Worm (Caenorhabditis elegans): ENCODE measurements around the gene ugt-41.

Gene ugt-41

DNA sequence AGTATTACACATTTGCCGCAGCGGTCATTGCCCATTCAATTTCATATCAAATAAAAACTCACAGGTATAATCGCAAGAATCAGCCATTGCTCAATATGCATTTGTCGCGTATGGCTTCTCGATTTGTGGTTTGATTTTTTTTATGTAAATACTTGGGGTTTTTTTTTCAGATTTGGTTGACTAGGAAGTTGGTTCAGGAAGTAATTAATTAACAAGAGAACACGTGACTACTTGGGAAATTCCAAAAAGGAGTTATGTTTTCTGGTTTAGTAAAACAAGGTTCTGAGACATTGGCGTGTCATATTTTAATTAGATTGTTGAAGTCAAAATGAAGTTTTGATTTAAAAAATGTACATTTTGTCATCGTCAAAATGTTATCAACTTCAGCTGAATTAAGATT is 32.4 kb downstream of the ugt-41 start, which contains the start of gene srx-36:
Gene srx-36 (minus strand): TSS at position 101 of the 400 bp plus-strand sequence.
- no peak for TF ChIP-seq ceh-36 (tag; optimal IDR thresholded peaks at IDR 0.05)
- no peak for TF ChIP-seq hmbx-1 (tag; optimal IDR thresholded peaks at IDR 0.05)
- no peak for TF ChIP-seq ceh-13 (GFP tag; optimal IDR thresholded peaks at IDR 0.05)
- TF ChIP-seq F13C5.2 (tag; optimal IDR thresholded peaks at IDR 0.05) = no peak
- TF ChIP-seq tbx-11 (GFP tag; IDR thresholded peaks at IDR 0.05) = no peak
- TF ChIP-seq ets-7 (tag; optimal IDR thresholded peaks at IDR 0.05) = no peak
- no peak for TF ChIP-seq hmg-4 (GFP tag; optimal IDR thresholded peaks at IDR 0.05)
- no peak for TF ChIP-seq tbx-37 (GFP tag; conservative IDR thresholded peaks at IDR 0.05)
- no peak for TF ChIP-seq scrt-1 (GFP tag; IDR thresholded peaks at IDR 0.05)
- no peak for TF ChIP-seq hnd-1 (tag; optimal IDR thresholded peaks at IDR 0.05)
- TF ChIP-seq pes-1 (GFP tag; IDR thresholded peaks at IDR 0.05) = no peak
- TF ChIP-seq sea-1 (GFP tag; conservative IDR thresholded peaks at IDR 0.05) = no peak
- TF ChIP-seq B0310.2 (tag; optimal IDR thresholded peaks at IDR 0.05) = no peak
- TF ChIP-seq ama-1 (optimal IDR thresholded peaks at IDR 0.05) = no peak
- no peak for TF ChIP-seq aly-1 (tag; optimal IDR thresholded peaks at IDR 0.05)
- TF ChIP-seq flt-1 (GFP tag; IDR thresholded peaks at IDR 0.05) = no peak
- TF ChIP-seq tra-4 (tag; optimal IDR thresholded peaks at IDR 0.05) = no peak

DNA sequence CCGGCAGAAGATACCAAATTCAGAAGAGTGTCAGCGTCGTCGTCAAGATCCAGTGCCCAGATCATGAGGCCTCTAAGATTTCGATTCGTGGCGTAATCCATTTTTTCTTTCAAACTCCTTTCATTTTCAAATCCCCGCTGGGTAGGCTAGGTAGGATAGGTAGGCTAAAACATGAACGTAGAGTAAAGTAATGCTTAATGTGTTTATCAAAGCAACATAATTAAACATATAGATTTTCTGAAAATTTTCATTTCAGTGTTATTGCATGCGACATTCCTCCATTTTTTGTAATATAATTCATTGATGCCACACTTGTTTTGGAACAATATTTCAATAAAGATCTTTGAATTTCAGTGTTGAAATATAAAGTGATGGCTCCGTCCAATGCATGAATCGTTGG is 33.9 kb downstream of the ugt-41 start, which contains the start of gene T01C4.8:
Gene T01C4.8 (minus strand): TSS at position 101 of the 400 bp plus-strand sequence.
- TF ChIP-seq scrt-1 (GFP tag; IDR thresholded peaks at IDR 0.05) (no peak), hnd-1 (tag; optimal IDR thresholded peaks at IDR 0.05) (no peak), aly-1 (tag; optimal IDR thresholded peaks at IDR 0.05) (no peak), pes-1 (GFP tag; IDR thresholded peaks at IDR 0.05) (no peak), hmg-4 (GFP tag; optimal IDR thresholded peaks at IDR 0.05) (no peak), sea-1 (GFP tag; conservative IDR thresholded peaks at IDR 0.05) (no peak), ets-7 (tag; optimal IDR thresholded peaks at IDR 0.05) (no peak), tra-4 (tag; optimal IDR thresholded peaks at IDR 0.05) (no peak)

DNA sequence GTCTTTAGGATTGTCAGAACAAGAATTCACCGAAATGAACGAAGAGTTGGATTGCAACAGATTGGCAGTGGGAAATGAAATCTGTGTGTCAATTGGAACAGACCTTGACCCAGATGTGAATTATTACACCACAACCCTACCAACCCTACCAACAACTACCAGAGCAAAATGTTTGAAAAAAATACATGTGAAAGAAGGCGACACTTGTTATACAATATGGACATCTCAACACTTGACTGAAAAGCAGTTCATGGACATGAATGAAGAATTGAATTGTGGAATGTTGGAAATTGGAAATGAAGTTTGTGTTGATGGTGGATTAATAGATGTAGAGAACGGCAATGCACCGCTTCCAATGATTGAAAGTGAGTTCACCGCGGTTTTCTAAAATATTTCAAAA is 39.4 kb downstream of the ugt-41 start:
- TF ChIP-seq tra-4 (tag; optimal IDR thresholded peaks at IDR 0.05) (no peak), tbx-37 (GFP tag; conservative IDR thresholded peaks at IDR 0.05) (no peak), B0310.2 (tag; optimal IDR thresholded peaks at IDR 0.05) (no peak), tbx-11 (GFP tag; IDR thresholded peaks at IDR 0.05) (no peak)

DNA sequence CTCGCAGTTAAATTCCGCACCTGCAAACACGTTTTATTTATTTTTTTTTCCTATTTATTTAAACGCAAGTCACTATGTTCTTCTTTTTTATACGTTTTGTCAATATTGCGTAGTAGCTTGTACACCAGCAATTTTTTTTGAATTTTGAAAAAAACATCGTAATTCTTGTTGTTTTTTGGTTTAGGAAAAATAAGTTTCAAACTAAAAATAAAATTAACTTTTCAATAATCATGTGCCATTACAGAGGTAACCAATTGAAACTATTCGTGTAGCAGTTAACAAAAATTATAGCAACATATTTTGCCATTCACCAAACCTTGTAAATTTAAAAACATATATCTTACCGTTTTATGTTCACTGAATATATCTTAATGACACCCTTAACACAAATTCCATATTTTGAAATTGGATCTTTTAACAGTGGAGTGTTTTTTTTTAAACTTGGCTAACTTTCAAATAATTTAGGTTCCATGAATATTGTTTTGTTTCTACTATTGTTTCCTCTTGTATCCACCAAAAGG is 40.1 kb downstream of the ugt-41 start, which contains the start of gene lmd-5:
Gene lmd-5 (plus strand): TSS at position 471 of the 521 bp plus-strand sequence.
- TF ChIP-seq pes-1 (GFP tag; IDR thresholded peaks at IDR 0.05) (no peak), ets-7 (tag; optimal IDR thresholded peaks at IDR 0.05) (no peak), ceh-36 (tag; optimal IDR thresholded peaks at IDR 0.05) (no peak), tbx-11 (GFP tag; IDR thresholded peaks at IDR 0.05) (no peak), hmg-4 (GFP tag; optimal IDR thresholded peaks at IDR 0.05) (no peak), ama-1 (optimal IDR thresholded peaks at IDR 0.05) (no peak), aly-1 (tag; optimal IDR thresholded peaks at IDR 0.05) (no peak), ceh-13 (GFP tag; optimal IDR thresholded peaks at IDR 0.05) (no peak), F13C5.2 (tag; optimal IDR thresholded peaks at IDR 0.05) (no peak), tbx-37 (GFP tag; conservative IDR thresholded peaks at IDR 0.05) (no peak)

DNA sequence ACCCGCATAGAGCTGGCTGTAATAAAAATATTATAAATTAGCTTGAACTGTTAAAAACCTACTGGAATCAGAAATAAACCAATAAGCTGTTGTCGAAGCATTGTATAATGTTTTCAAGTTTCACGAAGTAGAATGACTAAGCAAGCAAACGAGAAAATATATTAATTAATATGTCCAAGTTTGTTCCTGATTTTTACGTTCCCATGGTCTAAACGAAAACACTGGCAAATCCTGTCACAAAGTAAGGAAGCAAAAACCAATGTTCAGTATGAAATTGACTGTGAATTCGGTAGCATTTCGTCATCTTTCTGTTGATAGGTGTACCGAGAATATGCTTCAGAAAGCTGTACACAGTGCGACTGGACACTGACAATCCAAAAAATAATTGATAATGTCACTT is 43.2 kb downstream of the ugt-41 start, which contains the start of gene srx-34:
Gene srx-34 (minus strand): TSS at position 101 of the 400 bp plus-strand sequence.
- no peak for TF ChIP-seq ets-7 (tag; optimal IDR thresholded peaks at IDR 0.05)
- TF ChIP-seq sea-1 (GFP tag; conservative IDR thresholded peaks at IDR 0.05) = no peak
- TF ChIP-seq scrt-1 (GFP tag; IDR thresholded peaks at IDR 0.05) = no peak
- TF ChIP-seq F13C5.2 (tag; optimal IDR thresholded peaks at IDR 0.05) = no peak
- no peak for TF ChIP-seq pes-1 (GFP tag; IDR thresholded peaks at IDR 0.05)
- TF ChIP-seq tra-4 (tag; optimal IDR thresholded peaks at IDR 0.05) = no peak
- no peak for TF ChIP-seq hnd-1 (tag; optimal IDR thresholded peaks at IDR 0.05)
- no peak for TF ChIP-seq hmg-4 (GFP tag; optimal IDR thresholded peaks at IDR 0.05)
- no peak for TF ChIP-seq ceh-36 (tag; optimal IDR thresholded peaks at IDR 0.05)
- TF ChIP-seq ama-1 (optimal IDR thresholded peaks at IDR 0.05) = no peak

DNA sequence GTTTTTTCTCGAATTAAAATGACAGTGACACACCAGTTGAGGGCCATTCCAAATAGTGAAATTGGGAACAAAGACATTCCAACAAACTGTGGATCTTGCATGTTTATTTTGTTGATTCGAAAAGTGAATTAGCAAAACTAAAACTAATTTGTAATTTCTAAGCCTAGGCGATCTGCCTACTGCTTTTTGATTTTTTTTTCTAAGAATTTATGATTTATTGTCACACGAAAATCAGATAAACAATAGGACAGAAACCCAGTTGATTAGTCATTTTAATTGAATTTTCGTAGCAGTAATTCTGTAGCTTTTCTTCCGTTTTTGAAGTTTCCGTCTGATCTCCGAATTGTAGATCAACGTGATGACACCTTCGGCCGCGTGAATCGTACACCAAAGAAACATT is 44.6 kb downstream of the ugt-41 start, which contains the start of gene srx-33:
Gene srx-33 (minus strand): TSS at position 101 of the 400 bp plus-strand sequence.
- TF ChIP-seq scrt-1 (GFP tag; IDR thresholded peaks at IDR 0.05) (no peak), hmg-4 (GFP tag; optimal IDR thresholded peaks at IDR 0.05) (no peak), ceh-13 (GFP tag; optimal IDR thresholded peaks at IDR 0.05) (no peak), sea-1 (GFP tag; conservative IDR thresholded peaks at IDR 0.05) (no peak), tbx-11 (GFP tag; IDR thresholded peaks at IDR 0.05) (no peak), tbx-37 (GFP tag; conservative IDR thresholded peaks at IDR 0.05) (no peak), aly-1 (tag; optimal IDR thresholded peaks at IDR 0.05) (no peak), ceh-36 (tag; optimal IDR thresholded peaks at IDR 0.05) (no peak), F13C5.2 (tag; optimal IDR thresholded peaks at IDR 0.05) (no peak), ama-1 (optimal IDR thresholded peaks at IDR 0.05) (no peak), flt-1 (GFP tag; IDR thresholded peaks at IDR 0.05) (no peak), pes-1 (GFP tag; IDR thresholded peaks at IDR 0.05) (no peak), B0310.2 (tag; optimal IDR thresholded peaks at IDR 0.05) (no peak), hnd-1 (tag; optimal IDR thresholded peaks at IDR 0.05) (no peak), tra-4 (tag; optimal IDR thresholded peaks at IDR 0.05) (no peak), hmbx-1 (tag; optimal IDR thresholded peaks at IDR 0.05) (no peak)

DNA sequence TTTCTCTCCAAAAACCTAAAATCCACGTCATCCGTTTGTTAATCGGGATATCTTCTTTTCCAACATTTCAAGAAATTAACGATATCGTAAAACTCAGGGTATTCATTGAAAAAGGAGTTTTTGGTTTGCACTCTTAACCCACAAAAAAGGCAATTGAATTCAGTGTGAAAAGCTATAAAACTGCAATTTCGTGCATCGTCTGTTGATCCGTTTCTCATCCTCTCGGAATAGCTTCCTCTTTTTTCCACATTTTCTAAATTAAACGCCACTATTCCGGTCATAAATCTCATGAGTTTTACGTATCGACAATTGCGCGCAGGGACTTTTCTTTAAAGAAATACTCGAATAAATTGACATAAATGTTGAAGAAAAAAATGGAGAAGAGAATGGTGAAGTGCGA is 51.2 kb downstream of the ugt-41 start:
- TF ChIP-seq hnd-1 (tag; optimal IDR thresholded peaks at IDR 0.05) = no peak
- TF ChIP-seq ets-7 (tag; optimal IDR thresholded peaks at IDR 0.05) = no peak

DNA sequence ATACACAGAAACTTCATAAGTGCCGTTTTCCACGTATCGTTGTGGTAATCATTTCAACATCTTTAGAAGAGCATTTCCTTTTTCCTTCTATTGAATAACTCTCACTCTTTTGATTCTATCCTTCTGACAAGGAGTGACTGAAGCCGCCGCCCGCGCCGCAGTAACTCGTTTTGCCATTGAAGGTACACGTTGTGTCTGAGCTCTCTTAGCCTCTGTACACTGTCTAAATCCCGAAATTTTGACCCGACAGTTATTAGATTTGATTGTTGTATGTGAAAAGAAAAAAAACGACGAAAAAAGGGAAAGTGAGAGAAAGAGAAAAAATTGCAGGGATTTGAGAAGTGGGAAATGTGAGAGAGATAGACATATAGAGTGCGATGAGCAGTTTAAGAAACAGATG is 52.1 kb downstream of the ugt-41 start:
- TF ChIP-seq F13C5.2 (tag; optimal IDR thresholded peaks at IDR 0.05) = no peak
- no peak for TF ChIP-seq hmbx-1 (tag; optimal IDR thresholded peaks at IDR 0.05)
- no peak for TF ChIP-seq tbx-37 (GFP tag; conservative IDR thresholded peaks at IDR 0.05)
- no peak for TF ChIP-seq ama-1 (optimal IDR thresholded peaks at IDR 0.05)
- no peak for TF ChIP-seq flt-1 (GFP tag; IDR thresholded peaks at IDR 0.05)
- TF ChIP-seq ceh-36 (tag; optimal IDR thresholded peaks at IDR 0.05) = no peak
- TF ChIP-seq ets-7 (tag; optimal IDR thresholded peaks at IDR 0.05) = no peak
- no peak for TF ChIP-seq B0310.2 (tag; optimal IDR thresholded peaks at IDR 0.05)
- TF ChIP-seq hmg-4 (GFP tag; optimal IDR thresholded peaks at IDR 0.05) = no peak
- TF ChIP-seq ceh-13 (GFP tag; optimal IDR thresholded peaks at IDR 0.05) = no peak
- no peak for TF ChIP-seq hnd-1 (tag; optimal IDR thresholded peaks at IDR 0.05)
- TF ChIP-seq sea-1 (GFP tag; conservative IDR thresholded peaks at IDR 0.05) = no peak
- no peak for TF ChIP-seq tbx-11 (GFP tag; IDR thresholded peaks at IDR 0.05)
- no peak for TF ChIP-seq aly-1 (tag; optimal IDR thresholded peaks at IDR 0.05)
